Fruit fly (Drosophila melanogaster) whole organism, embryonic: ENCODE measurements around the gene Rabex-5.

Source experiments
- B-H1 ChIP-seq: fragments of 200-800 bp; sonication (Bioruptor generic); IDR thresholded peaks from 3 replicates; pipeline ENCODE4 v1.3.6; 2022; ENCODE audit warnings: missing biosample characterization, missing genetic modification characterization
- Bteb2 ChIP-seq: fragments of 200-800 bp; sonication (Bioruptor generic); optimal IDR thresholded peaks from 2 replicates; lab custom pipeline; 2016; ENCODE audit warnings: missing biosample characterization, missing genetic modification characterization
- CG12219 ChIP-seq: fragments of 200-800 bp; sonication (Bioruptor generic); optimal IDR thresholded peaks from 3 replicates; lab custom pipeline; 2018; ENCODE audit warnings: missing biosample characterization, mild to moderate bottlenecking, missing genetic modification characterization
- CG14050 ChIP-seq: fragments of 200-800 bp; sonication (Bioruptor generic); IDR thresholded peaks from 3 replicates; pipeline ENCODE4 v1.3.6; 2022; ENCODE audit warnings: missing biosample characterization, missing genetic modification characterization
- CG16815 ChIP-seq: fragments of 200-800 bp; sonication (Bioruptor generic); optimal IDR thresholded peaks from 3 replicates; lab custom pipeline; 2017; ENCODE audit warnings: missing biosample characterization, mild to moderate bottlenecking, missing genetic modification characterization
- CG17912 ChIP-seq: fragments of 200-800 bp; sonication (Bioruptor generic); optimal IDR thresholded peaks from 2 replicates; lab custom pipeline; 2018; ENCODE audit warnings: missing biosample characterization, mild to moderate bottlenecking, missing genetic modification characterization
- CG18011 ChIP-seq: fragments of 200-800 bp; sonication (Bioruptor generic); optimal IDR thresholded peaks from 2 replicates; lab custom pipeline; 2017; ENCODE audit warnings: missing biosample characterization, missing genetic modification characterization, mild to moderate bottlenecking, moderate library complexity, missing genotype
- CG18599 ChIP-seq: fragments of 200-800 bp; sonication (Bioruptor generic); optimal IDR thresholded peaks from 3 replicates; lab custom pipeline; 2017; ENCODE audit warnings: missing biosample characterization, missing genetic modification characterization, mild to moderate bottlenecking, moderate library complexity, missing genetic modification reagents
- CG2199 ChIP-seq: fragments of 200-800 bp; sonication (Bioruptor generic); IDR thresholded peaks from 3 replicates; pipeline ENCODE4 v1.3.6; 2022; ENCODE audit warnings: missing biosample characterization, missing genetic modification characterization
- CG2202 ChIP-seq: fragments of 200-800 bp; sonication (Bioruptor generic); optimal IDR thresholded peaks from 2 replicates; lab custom pipeline; 2018; ENCODE audit warnings: missing biosample characterization, mild to moderate bottlenecking, missing genetic modification characterization
- CG31365 ChIP-seq: fragments of 200-800 bp; sonication (Bioruptor generic); optimal IDR thresholded peaks from 2 replicates; lab custom pipeline; 2018; ENCODE audit warnings: missing biosample characterization, mild to moderate bottlenecking, missing genetic modification characterization
- CG31388 ChIP-seq: fragments of 200-800 bp; sonication (Bioruptor generic); optimal IDR thresholded peaks from 2 replicates; lab custom pipeline; 2016; ENCODE audit warnings: missing biosample characterization, missing genetic modification characterization
- CG4360 ChIP-seq: fragments of 200-800 bp; sonication (Bioruptor generic); IDR thresholded peaks from 2 replicates; pipeline ENCODE4 v1.3.6; 2022; ENCODE audit warnings: missing biosample characterization, missing genetic modification characterization
- CG4730 ChIP-seq: fragments of 200-800 bp; sonication (Bioruptor generic); IDR thresholded peaks from 2 replicates; pipeline ENCODE4 v1.3.6; 2022; ENCODE audit warnings: missing biosample characterization, missing genetic modification characterization
- CG6854 ChIP-seq: fragments of 200-800 bp; sonication (Bioruptor generic); optimal IDR thresholded peaks from 3 replicates; lab custom pipeline; 2017; ENCODE audit warnings: missing biosample characterization, mild to moderate bottlenecking, missing genetic modification characterization
- CG7786 ChIP-seq: fragments of 200-800 bp; sonication (Bioruptor generic); optimal IDR thresholded peaks from 2 replicates; lab custom pipeline; 2016; ENCODE audit warnings: missing biosample characterization, missing genetic modification characterization
- CoRest ChIP-seq: fragments of 200-800 bp; sonication (Bioruptor generic); optimal IDR thresholded peaks from 3 replicates; lab custom pipeline; 2018; ENCODE audit warnings: missing biosample characterization, mild to moderate bottlenecking, missing genetic modification characterization, moderate library complexity
- HmgZ ChIP-seq: fragments of 200-800 bp; sonication (Bioruptor generic); optimal IDR thresholded peaks from 2 replicates; lab custom pipeline; 2018; ENCODE audit warnings: missing biosample characterization, mild to moderate bottlenecking, missing genetic modification characterization
- Hsf ChIP-seq: fragments of 200-800 bp; sonication (Bioruptor generic); optimal IDR thresholded peaks from 3 replicates; lab custom pipeline; 2016; ENCODE audit warnings: missing biosample characterization, missing genetic modification characterization
- Max ChIP-seq: fragments of 200-800 bp; sonication (Bioruptor generic); optimal IDR thresholded peaks from 2 replicates; lab custom pipeline; 2016; ENCODE audit warnings: missing biosample characterization, mild to moderate bottlenecking, missing genetic modification characterization
- Oli ChIP-seq: fragments of 200-800 bp; sonication (Bioruptor generic); optimal IDR thresholded peaks from 2 replicates; lab custom pipeline; 2018; ENCODE audit warnings: missing biosample characterization, mild to moderate bottlenecking, missing genetic modification characterization, moderate library complexity
- Optix ChIP-seq: fragments of 200-800 bp; sonication (Bioruptor generic); IDR thresholded peaks from 3 replicates; pipeline ENCODE4 v1.3.6; 2022; ENCODE audit warnings: missing biosample characterization, missing genetic modification characterization
- Scr ChIP-seq: fragments of 200-800 bp; sonication (Bioruptor generic); IDR thresholded peaks from 2 replicates; pipeline ENCODE4 v1.3.6; 2022; ENCODE audit warnings: missing biosample characterization, missing genetic modification characterization; ENCODE audit not compliant: partially characterized antibody
- Sry-β ChIP-seq: fragments of 200-800 bp; sonication (Bioruptor generic); optimal IDR thresholded peaks from 2 replicates; lab custom pipeline; 2018; ENCODE audit warnings: missing biosample characterization, mild to moderate bottlenecking, missing genetic modification characterization, moderate library complexity
- YL-1 ChIP-seq: fragments of 200-800 bp; sonication (Bioruptor generic); optimal IDR thresholded peaks from 3 replicates; lab custom pipeline; 2017; ENCODE audit warnings: missing biosample characterization, mild to moderate bottlenecking, missing genetic modification characterization
- ab ChIP-seq: fragments of 200-800 bp; sonication (Bioruptor generic); optimal IDR thresholded peaks from 2 replicates; lab custom pipeline; 2016; ENCODE audit warnings: missing biosample characterization, missing genetic modification characterization
- bcd ChIP-seq: fragments of 200-800 bp; sonication (Bioruptor generic); optimal IDR thresholded peaks from 2 replicates; lab custom pipeline; 2017; ENCODE audit warnings: missing biosample characterization, mild to moderate bottlenecking, missing genetic modification characterization
- btn ChIP-seq: fragments of 200-800 bp; sonication (Bioruptor generic); optimal IDR thresholded peaks from 2 replicates; lab custom pipeline; 2016; ENCODE audit warnings: missing biosample characterization, missing genetic modification characterization
- cato ChIP-seq: fragments of 200-800 bp; sonication (Bioruptor generic); optimal IDR thresholded peaks from 2 replicates; lab custom pipeline; 2016; ENCODE audit warnings: missing biosample characterization, missing genetic modification characterization, borderline replicate concordance
- caup ChIP-seq: fragments of 200-800 bp; sonication (Bioruptor generic); optimal IDR thresholded peaks from 3 replicates; lab custom pipeline; 2017; ENCODE audit warnings: missing biosample characterization, mild to moderate bottlenecking, missing genetic modification characterization, moderate library complexity; ENCODE audit not compliant: severe bottlenecking
- croc ChIP-seq: fragments of 200-800 bp; sonication (Bioruptor generic); conservative IDR thresholded peaks from 3 replicates; pipeline ENCODE4 v1.3.6; 2022; ENCODE audit warnings: missing biosample characterization, missing genetic modification characterization
- crol ChIP-seq: fragments of 200-800 bp; sonication (Bioruptor generic); IDR thresholded peaks from 2 replicates; pipeline ENCODE4 v1.3.6; 2022; ENCODE audit warnings: missing biosample characterization, missing genetic modification characterization
- ewg ChIP-seq: fragments of 200-800 bp; sonication (Bioruptor generic); optimal IDR thresholded peaks from 3 replicates; lab custom pipeline; 2017; ENCODE audit warnings: mild to moderate bottlenecking, missing biosample characterization, missing genetic modification reagents, missing genetic modification characterization
- gem ChIP-seq: fragments of 200-800 bp; sonication (Bioruptor generic); optimal IDR thresholded peaks from 2 replicates; lab custom pipeline; 2019; ENCODE audit warnings: missing biosample characterization, mild to moderate bottlenecking, missing genetic modification characterization, moderate library complexity
- grau ChIP-seq: fragments of 200-800 bp; optimal IDR thresholded peaks from 3 replicates; lab custom pipeline; 2019; ENCODE audit warnings: missing biosample characterization, mild to moderate bottlenecking, missing genetic modification characterization, moderate library complexity
- insv ChIP-seq, 2 experiments: fragments of 200-800 bp; sonication (Bioruptor generic); optimal IDR thresholded peaks; 3 replicates each; lab custom pipeline; 2016 to 2018; ENCODE audit warnings: missing biosample characterization in 2 of 2, missing genetic modification characterization in 2 of 2
- inv ChIP-seq: fragments of 200-800 bp; sonication (Bioruptor generic); IDR thresholded peaks from 2 replicates; pipeline ENCODE4 v1.3.6; 2022; ENCODE audit warnings: missing biosample characterization, missing genetic modification characterization; ENCODE audit not compliant: partially characterized antibody
- jigr1 ChIP-seq: fragments of 200-800 bp; sonication (Bioruptor generic); IDR thresholded peaks from 3 replicates; pipeline ENCODE4 v1.3.6; 2022; ENCODE audit warnings: missing biosample characterization, missing genetic modification characterization
- jing ChIP-seq: fragments of 200-800 bp; sonication (Bioruptor generic); optimal IDR thresholded peaks from 2 replicates; lab custom pipeline; 2018; ENCODE audit warnings: missing biosample characterization, mild to moderate bottlenecking, missing genetic modification characterization
- jumu ChIP-seq: fragments of 200-800 bp; sonication (Bioruptor generic); optimal IDR thresholded peaks from 3 replicates; lab custom pipeline; 2016; ENCODE audit warnings: missing biosample characterization, missing genetic modification characterization
- lab ChIP-seq: fragments of 200-800 bp; sonication (Bioruptor generic); optimal IDR thresholded peaks from 3 replicates; lab custom pipeline; 2017; ENCODE audit warnings: missing biosample characterization, missing genetic modification characterization, mild to moderate bottlenecking, moderate library complexity, missing genetic modification reagents
- lmd ChIP-seq: fragments of 200-800 bp; sonication (Bioruptor generic); IDR thresholded peaks from 2 replicates; pipeline ENCODE4 v1.3.6; 2022; ENCODE audit warnings: missing biosample characterization, missing genetic modification characterization
- luna ChIP-seq: fragments of 200-800 bp; sonication (Bioruptor generic); optimal IDR thresholded peaks from 2 replicates; lab custom pipeline; 2016; ENCODE audit warnings: missing biosample characterization, missing genetic modification characterization
- maf-S ChIP-seq: fragments of 200-800 bp; sonication (Bioruptor generic); optimal IDR thresholded peaks from 2 replicates; lab custom pipeline; 2016; ENCODE audit warnings: missing biosample characterization, missing genetic modification characterization
- nau ChIP-seq: fragments of 200-800 bp; sonication (Bioruptor generic); optimal IDR thresholded peaks from 3 replicates; lab custom pipeline; 2017; ENCODE audit warnings: missing biosample characterization, mild to moderate bottlenecking, missing genetic modification characterization, missing genetic modification reagents
- nom ChIP-seq: fragments of 200-800 bp; sonication (Bioruptor generic); optimal IDR thresholded peaks from 2 replicates; lab custom pipeline; 2017; ENCODE audit warnings: missing biosample characterization, missing genetic modification characterization, mild to moderate bottlenecking, moderate library complexity, missing genetic modification reagents
- pfk ChIP-seq: fragments of 200-800 bp; sonication (Bioruptor generic); optimal IDR thresholded peaks from 2 replicates; lab custom pipeline; 2018; ENCODE audit warnings: missing biosample characterization, mild to moderate bottlenecking, missing genetic modification characterization, moderate library complexity
- pum ChIP-seq: fragments of 200-800 bp; sonication (Bioruptor generic); optimal IDR thresholded peaks from 2 replicates; lab custom pipeline; 2016; ENCODE audit warnings: missing biosample characterization, missing genetic modification characterization
- tna ChIP-seq: fragments of 200-800 bp; sonication (Bioruptor generic); IDR thresholded peaks from 2 replicates; pipeline ENCODE4 v1.3.6; 2022; ENCODE audit warnings: missing biosample characterization, missing genetic modification characterization; ENCODE audit not compliant: partially characterized antibody
- ttk ChIP-seq: fragments of 200-800 bp; sonication (Bioruptor generic); IDR thresholded peaks from 2 replicates; pipeline ENCODE4 v2.1.2; 2022; ENCODE audit warnings: missing biosample characterization, missing genetic modification characterization
- z ChIP-seq: fragments of 200-800 bp; sonication (Bioruptor generic); IDR thresholded peaks from 3 replicates; pipeline ENCODE4 v1.3.6; 2022; ENCODE audit warnings: missing biosample characterization, missing genetic modification characterization

The Rabex-5 gene

dm6 chr3L:1335428-1335764 lies 39.7 kb downstream of the Rabex-5 start (continued):
- no peak for TF ChIP-seq insv (GFP tag; optimal IDR thresholded peaks at IDR 0.05; lab: Kevin White, UChicago)
- peak; percentile 28 for TF ChIP-seq CoRest (tag; lab: Kevin White, UChicago)
- TF ChIP-seq jigr1 (GFP tag; lab: Robert Waterston, UW): no peak
- TF ChIP-seq nom: no peak
- peak; percentile 49 for TF ChIP-seq CG7786 (GFP tag; lab: Kevin White, UChicago)
- peak; percentile 38 for TF ChIP-seq jumu
- TF ChIP-seq pum: peak; percentile 6
- TF ChIP-seq ab: no peak
- TF ChIP-seq CG12219 (GFP tag; lab: Kevin White, UChicago): no peak
- peak; percentile 76 for TF ChIP-seq crol
- peak; percentile 50 for TF ChIP-seq caup (GFP tag; lab: Kevin White, UChicago)
- no peak for TF ChIP-seq Scr (GFP tag; lab: Robert Waterston, UW)
- TF ChIP-seq nau (GFP tag; lab: Kevin White, UChicago): no peak
- no peak for TF ChIP-seq HmgZ (tag; lab: Kevin White, UChicago)
- peak; percentile 53 for TF ChIP-seq gem (tag; lab: Kevin White, UChicago)
- TF ChIP-seq CG2199 (GFP tag; lab: Robert Waterston, UW): no peak
- TF ChIP-seq CG4730: peak; percentile 30; the same call in 1 of the 2 replicates
- TF ChIP-seq Oli (tag; lab: Kevin White, UChicago): peak; percentile 26
- TF ChIP-seq lmd (GFP tag; lab: Robert Waterston, UW): peak; percentile 67
- TF ChIP-seq Bteb2: no peak
- TF ChIP-seq maf-S (GFP tag; lab: Kevin White, UChicago): no peak
- TF ChIP-seq B-H1: peak; percentile 55; the same call in 1 of the 3 replicates
- TF ChIP-seq CG17912 (GFP tag; lab: Kevin White, UChicago): no peak
- no peak for TF ChIP-seq Sry-β
- TF ChIP-seq CG4360 (GFP tag; lab: Robert Waterston, UW): no peak; the same call in 1 of the 2 replicates
- peak; percentile 38; the same call in 2 of the 3 replicates for TF ChIP-seq CG14050 (GFP tag; lab: Robert Waterston, UW)
- TF ChIP-seq jing (GFP tag; lab: Kevin White, UChicago): no peak
- no peak for TF ChIP-seq CG16815
- TF ChIP-seq CG2202 (tag; lab: Kevin White, UChicago): no peak
- no peak for TF ChIP-seq YL-1 (GFP tag; lab: Kevin White, UChicago)
- TF ChIP-seq ewg (GFP tag; lab: Kevin White, UChicago): no peak
- TF ChIP-seq luna (GFP tag; lab: Kevin White, UChicago): no peak
- TF ChIP-seq btn (GFP tag; lab: Kevin White, UChicago): no peak
- peak; percentile 4 for TF ChIP-seq Max (GFP tag; lab: Kevin White, UChicago)
- TF ChIP-seq grau: peak; percentile 95
- no peak for TF ChIP-seq inv (GFP tag; lab: Robert Waterston, UW)
- TF ChIP-seq bcd (GFP tag; lab: Kevin White, UChicago): no peak
- no peak for TF ChIP-seq cato (GFP tag; lab: Kevin White, UChicago)
- TF ChIP-seq CG31388 (GFP tag; lab: Kevin White, UChicago): no peak
- peak; percentile 7 for TF ChIP-seq CG31365 (tag; lab: Kevin White, UChicago)
- TF ChIP-seq z: no peak
- TF ChIP-seq CG6854 (GFP tag; lab: Kevin White, UChicago): no peak
- peak; percentile 37 for TF ChIP-seq Hsf (GFP tag; lab: Kevin White, UChicago)
- no peak for TF ChIP-seq Optix (GFP tag; lab: Robert Waterston, UW)
- TF ChIP-seq ttk (GFP tag; lab: Robert Waterston, UW): peak; percentile 60
- no peak for TF ChIP-seq pfk
- TF ChIP-seq lab (GFP tag; lab: Kevin White, UChicago): peak; percentile 81
- peak; percentile 68 for TF ChIP-seq CG18599
- TF ChIP-seq CG18011 (GFP tag; lab: Kevin White, UChicago): peak; percentile 36
- no peak for TF ChIP-seq tna
- no peak for TF ChIP-seq croc (GFP tag; lab: Robert Waterston, UW)
